Worm (Caenorhabditis elegans) whole organism, L4 larva: ENCODE data around the gene ZK632.12.

ENCODE experiments used
- daf-16 ChIP-seq, 3 experiments: sonication (generic microtip); optimal IDR thresholded peaks; 2 replicates each; lab custom pipeline; 2016 to 2017; ENCODE audit warnings: missing genetic modification characterization in 3 of 3, missing genetic modification reagents in 3 of 3, mild to moderate bottlenecking in 2 of 3, missing compliant biosample characterization in 2 of 3, missing biosample characterization in 1 of 3, moderate library complexity in 1 of 3
- hlh-30 ChIP-seq: sonication (generic microtip); optimal IDR thresholded peaks from 2 replicates; lab custom pipeline; 2017; ENCODE audit warnings: antibody characterized with exemption, mild to moderate bottlenecking, missing genetic modification characterization, missing compliant biosample characterization; ENCODE audit not compliant: insufficient read depth
- nhr-28 ChIP-seq: fragments of 150-350 bp; optimal IDR thresholded peaks from 2 replicates; lab custom pipeline; 2014; ENCODE audit warnings: missing biosample characterization, missing genetic modification characterization
- pha-4 ChIP-seq, 2 experiments: fragments of 150-350 bp in 1 of 2; fragments of 200-800 bp in 1 of 2; sonication (Bioruptor generic) in 1 of 2; IDR thresholded peaks in 1 of 2; optimal IDR thresholded peaks in 1 of 2; 2 replicates each; pipeline versions ENCODE4 v1.3.6 to Lab custom; 2014 to 2022; ENCODE audit warnings: missing genetic modification characterization in 2 of 2, missing genetic modification reagents in 2 of 2, missing biosample characterization in 1 of 2, missing compliant biosample characterization in 1 of 2
- unc-130 ChIP-seq: sonication (generic microtip); optimal IDR thresholded peaks from 2 replicates; lab custom pipeline; 2016; ENCODE audit warnings: missing genetic modification reagents, missing genetic modification characterization, missing compliant biosample characterization
- unc-62 ChIP-seq, 3 experiments: fragments of 150-350 bp in 1 of 3; sonication (generic microtip); optimal IDR thresholded peaks in 2 of 3; peaks in 1 of 3; 1 replicate in 1 of 3; 2 replicates in 2 of 3; lab custom pipeline; 2014 to 2017; ENCODE audit warnings: missing biosample characterization in 3 of 3, missing genetic modification characterization in 3 of 3, missing genetic modification reagents in 3 of 3, missing genotype in 1 of 3

- TF ChIP-seq pha-4 (GFP tag; IDR thresholded peaks at IDR 0.05; lab: Robert Waterston, UW), result no peak
- TF ChIP-seq pha-4 (tag; optimal IDR thresholded peaks at IDR 0.05; lab: Kevin White, UChicago), result no peak
- TF ChIP-seq hlh-30 (tag; lab: Kevin White, UChicago), result no peak
- TF ChIP-seq unc-130 (GFP tag; lab: Kevin White, UChicago), result no peak
- TF ChIP-seq daf-16 (GFP tag; optimal IDR thresholded peaks at IDR 0.05; lab: Kevin White, UChicago), result no peak
- TF ChIP-seq daf-16 (tag; optimal IDR thresholded peaks at IDR 0.05; lab: Kevin White, UChicago), result no peak
- TF ChIP-seq unc-62 (GFP tag; optimal IDR thresholded peaks at IDR 0.05 in 1 of 2; lab: Kevin White, UChicago), result no peak
- TF ChIP-seq unc-62 (tag; optimal IDR thresholded peaks at IDR 0.05; lab: Kevin White, UChicago), result no peak
- TF ChIP-seq nhr-28 (tag; lab: Kevin White, UChicago), result no peak
Observed at ce11 chrIII:9789083-9789482, 41.5 kb upstream of the ZK632.12 start.
